Fruit fly (Drosophila melanogaster) Kc167 (cell line): ENCODE results near the gene Pp1-87B.

ENCODE experiments used
- psq ChIP-seq: fragments of >200 bp; optimal IDR thresholded peaks from 2 replicates; lab custom pipeline; 2017; ENCODE audit warnings: missing external identifiers
- ttk ChIP-seq: sonication (Bioruptor generic); optimal IDR thresholded peaks from 2 replicates; lab custom pipeline; 2017; ENCODE audit warnings: missing external identifiers

DNA sequence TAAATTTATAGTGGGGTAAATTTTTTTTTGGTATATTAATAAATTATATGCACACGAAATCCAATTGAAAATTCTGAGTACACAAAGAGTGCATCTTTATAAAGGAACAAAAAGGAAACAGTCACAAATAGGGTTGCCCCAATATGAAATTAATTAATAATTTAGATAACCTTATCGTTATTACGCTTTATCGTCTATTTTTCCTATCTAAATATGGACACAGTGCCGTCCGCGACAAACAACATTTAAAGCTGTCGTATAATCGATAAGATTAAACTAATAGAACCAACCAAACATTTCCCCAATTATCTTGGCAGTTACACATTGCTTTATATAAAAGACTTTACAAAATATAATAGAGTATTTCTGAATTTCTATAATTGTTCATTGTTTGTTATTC is 27.7 kb downstream of the Pp1-87B start:
- TF ChIP-seq psq (lab: Kevin White, UChicago) (no peak), ttk (lab: Kevin White, UChicago) (no peak)
